Worm (Caenorhabditis elegans): ENCODE measurements around the gene K02E10.4.

Gene K02E10.4

DNA sequence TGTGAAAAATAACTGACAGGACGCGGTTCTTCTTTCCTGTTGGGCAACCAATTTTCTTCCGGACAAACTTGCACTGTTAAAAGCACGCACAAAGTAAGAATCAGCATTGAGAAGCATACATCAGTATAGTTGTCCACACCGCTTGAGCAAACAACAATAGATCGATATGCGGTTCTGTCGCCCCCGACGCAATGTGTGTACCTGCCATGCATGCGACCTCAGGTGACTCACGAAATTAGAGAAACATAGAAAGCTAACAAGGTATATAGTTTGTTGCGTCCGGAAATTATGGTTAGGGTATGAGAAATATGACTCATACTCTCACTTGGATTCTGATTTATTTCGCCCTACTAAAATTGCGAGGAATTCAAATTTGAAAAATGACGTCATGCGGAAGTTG is 441 bp upstream of the K02E10.4 start, which contains the start of gene K02E10.6:
TSS of gene K02E10.6 (minus strand) at position 149 of the 400 bp plus-strand sequence.
- TF ChIP-seq nhr-80 (tag; optimal IDR thresholded peaks at IDR 0.05) (peak; percentile 41), attf-5 (GFP tag; optimal IDR thresholded peaks at IDR 0.05) (no peak)

DNA sequence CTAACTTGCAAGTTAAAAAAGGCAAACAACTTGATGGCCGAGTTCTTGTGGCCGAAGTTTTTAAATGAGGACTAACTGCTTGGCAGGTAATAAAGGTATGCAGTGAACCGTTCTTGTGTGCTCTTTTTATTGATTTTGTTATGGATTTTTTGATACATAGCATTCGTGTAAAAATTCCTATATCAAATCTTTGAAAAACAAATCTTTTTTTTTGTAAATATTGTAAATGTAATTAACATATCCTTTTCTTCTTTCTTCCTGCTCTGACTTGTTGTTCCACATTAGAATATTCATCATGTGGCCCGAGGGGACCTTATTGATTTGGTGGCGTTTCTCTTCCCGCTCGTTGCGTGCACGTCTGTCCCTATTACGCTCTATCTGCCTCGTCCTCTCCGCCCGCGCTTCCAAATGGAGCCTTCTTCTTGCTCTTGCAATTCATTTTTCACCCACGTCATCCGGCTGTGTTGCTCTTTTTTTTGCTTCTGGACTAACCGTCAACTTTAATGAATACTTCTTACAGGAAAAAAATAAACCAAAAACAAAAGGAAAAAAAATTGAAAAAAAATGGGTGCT is 5.5 kb downstream of the K02E10.4 start, which contains the start of gene hid-1:
TSS of gene hid-1 (plus strand) at position 523 of the 573 bp plus-strand sequence.
- no peak for TF ChIP-seq Y67H2A.10 (GFP tag; conservative IDR thresholded peaks at IDR 0.05)
- peak; percentile 12 for TF ChIP-seq nhr-80 (tag; optimal IDR thresholded peaks at IDR 0.05)

DNA sequence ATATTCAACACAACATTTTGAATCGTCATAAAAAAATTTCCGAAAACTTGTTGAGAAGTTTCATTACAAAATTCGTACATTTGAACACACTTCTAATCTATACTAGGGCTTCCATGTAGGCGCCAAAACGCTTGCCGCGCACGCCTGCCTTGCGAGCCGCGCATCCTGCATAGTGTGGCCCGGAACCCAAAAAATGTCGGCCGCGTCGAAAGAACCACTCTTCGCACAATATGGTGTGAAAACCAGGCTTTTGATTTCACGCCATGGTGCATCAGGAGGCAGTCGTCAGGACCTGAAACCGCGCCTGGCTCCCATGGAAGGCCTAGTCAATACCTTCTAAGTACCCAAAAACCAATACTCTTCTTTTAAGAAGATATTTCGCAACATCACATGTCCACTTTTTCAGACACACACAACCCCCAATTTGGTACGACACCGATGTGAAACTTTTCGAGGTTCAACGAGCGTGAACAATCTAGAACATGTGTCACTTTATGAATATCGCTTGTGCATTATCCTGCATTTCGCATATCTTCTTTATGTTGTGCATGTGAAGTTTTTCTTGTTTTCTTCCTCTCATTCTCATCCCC is 10.6 kb downstream of the K02E10.4 start:
- 0 out of 2 replicates have a peak, but pooled peaks have one; percentile 32 for TF ChIP-seq cebp-1 (GFP tag; IDR thresholded peaks at IDR 0.05)
- peak; percentile 86 for TF ChIP-seq cebp-1 (tag; optimal IDR thresholded peaks at IDR 0.05)
- TF ChIP-seq snpc-4 (GFP tag; optimal IDR thresholded peaks at IDR 0.05): no peak
- peak in 2 of 4 experiments; percentile 58 to 72 for TF ChIP-seq snpc-4 (tag; optimal IDR thresholded peaks at IDR 0.05)
- TF ChIP-seq Y95B8A.8 (GFP tag; IDR thresholded peaks at IDR 0.05): no peak
- TF ChIP-seq zfh-2 (GFP tag; conservative IDR thresholded peaks at IDR 0.05): peak; percentile 64
- TF ChIP-seq C06A6.2 (GFP tag; conservative IDR thresholded peaks at IDR 0.05): no peak
- TF ChIP-seq snpc-1.1 (tag; optimal IDR thresholded peaks at IDR 0.05; ENCODE audit: insufficient read depth): peak; percentile 10
- no peak for TF ChIP-seq mel-28 (tag; optimal IDR thresholded peaks at IDR 0.05; ENCODE audit: borderline replicate concordance)
- 0 out of 2 replicates have a peak, but pooled peaks have one; percentile 67 for TF ChIP-seq cebp-2 (GFP tag; IDR thresholded peaks at IDR 0.05)

DNA sequence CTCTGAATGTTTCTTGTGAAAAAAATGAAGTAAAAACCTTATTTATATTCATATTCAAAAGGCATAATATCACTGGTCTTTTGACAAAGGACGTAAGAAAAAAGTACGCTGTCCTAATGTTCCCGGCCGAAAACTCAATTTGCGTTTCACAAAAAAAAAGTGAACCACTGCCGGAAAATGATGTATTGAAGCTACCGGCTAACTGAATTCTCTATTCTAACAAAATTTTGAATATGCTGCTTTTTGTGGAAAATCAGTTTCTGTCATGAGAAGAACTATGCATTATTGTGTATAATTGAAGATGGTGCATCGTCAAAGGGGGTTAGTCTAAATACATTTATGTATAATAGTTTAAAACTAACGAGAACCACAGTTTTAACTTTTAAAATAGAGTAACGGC is 11.2 kb downstream of the K02E10.4 start:
- TF ChIP-seq ceh-40 (GFP tag; IDR thresholded peaks at IDR 0.05): no peak
- no peak for TF ChIP-seq egrh-3 (GFP tag; IDR thresholded peaks at IDR 0.05)
- no peak for TF ChIP-seq ceh-100 (GFP tag; IDR thresholded peaks at IDR 0.05)
- TF ChIP-seq dox-1 (GFP tag; IDR thresholded peaks at IDR 0.05): no peak
- TF ChIP-seq ceh-27 (GFP tag; optimal IDR thresholded peaks at IDR 0.05): no peak
- no peak for TF ChIP-seq aptf-3 (GFP tag; IDR thresholded peaks at IDR 0.05)
- TF ChIP-seq cebp-2 (GFP tag; IDR thresholded peaks at IDR 0.05): no peak
- TF ChIP-seq die-1 (tag; optimal IDR thresholded peaks at IDR 0.05): no peak
- TF ChIP-seq ekl-4 (GFP tag; IDR thresholded peaks at IDR 0.05): no peak
- no peak for TF ChIP-seq gei-17 (GFP tag; optimal IDR thresholded peaks at IDR 0.05)
- TF ChIP-seq F52B5.7 (tag; optimal IDR thresholded peaks at IDR 0.05): no peak
- no peak for TF ChIP-seq snpc-1.1 (tag; optimal IDR thresholded peaks at IDR 0.05; ENCODE audit: insufficient read depth)
- no peak for TF ChIP-seq rpc-1 (optimal IDR thresholded peaks at IDR 0.05)
- no peak for TF ChIP-seq rpc-1 (tag; optimal IDR thresholded peaks at IDR 0.05)
- no peak for TF ChIP-seq ztf-26 (tag; optimal IDR thresholded peaks at IDR 0.05)
- TF ChIP-seq ceh-91 (GFP tag; IDR thresholded peaks at IDR 0.05): no peak
- no peak for TF ChIP-seq T07F8.4 (tag; optimal IDR thresholded peaks at IDR 0.05)
- no peak for TF ChIP-seq sptf-2 (GFP tag; optimal IDR thresholded peaks at IDR 0.05)
- TF ChIP-seq F23B12.7 (tag; optimal IDR thresholded peaks at IDR 0.05; ENCODE audit: insufficient read depth): no peak
- no peak for TF ChIP-seq lin-40 (tag; optimal IDR thresholded peaks at IDR 0.05)

DNA sequence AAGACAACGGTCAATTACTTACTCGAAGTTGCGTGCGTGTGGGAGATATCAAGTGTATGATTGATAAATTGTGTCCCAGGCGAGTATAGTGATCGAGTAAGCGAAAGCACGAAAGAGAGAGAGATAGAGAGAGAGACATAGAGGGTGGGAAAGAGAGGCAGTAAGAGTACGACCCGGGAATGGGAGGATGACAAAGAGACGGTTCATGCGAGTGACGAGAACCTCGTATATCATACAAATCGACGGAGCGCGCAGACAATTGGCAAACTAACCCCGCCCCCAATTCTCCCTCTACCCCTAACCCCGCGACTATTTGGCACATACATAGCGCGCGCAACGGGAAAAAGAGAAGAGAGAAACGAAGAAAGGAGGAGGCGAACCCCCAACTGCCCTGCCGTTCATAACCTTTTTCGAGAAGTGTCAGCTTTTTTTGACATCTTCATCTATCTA is 12.8 kb downstream of the K02E10.4 start, which contains the start of gene rabr-1:
TSS of gene rabr-1 (plus strand) at position 316 of the 450 bp plus-strand sequence.
- no peak for TF ChIP-seq pbrm-1 (GFP tag; IDR thresholded peaks at IDR 0.05)
- TF ChIP-seq gei-17 (GFP tag; optimal IDR thresholded peaks at IDR 0.05): peak; percentile 14
- TF ChIP-seq dox-1 (GFP tag; IDR thresholded peaks at IDR 0.05): peak; percentile 71
- no peak for TF ChIP-seq B0035.1 (tag; optimal IDR thresholded peaks at IDR 0.05)
- TF ChIP-seq Y67H2A.10 (GFP tag; conservative IDR thresholded peaks at IDR 0.05): no peak
- TF ChIP-seq F57A8.1 (GFP tag; optimal IDR thresholded peaks at IDR 0.05): no peak
- no peak for TF ChIP-seq mxl-1 (tag; optimal IDR thresholded peaks at IDR 0.05)
- no peak for TF ChIP-seq efl-1 (GFP tag; optimal IDR thresholded peaks at IDR 0.05)
- TF ChIP-seq sdz-38 (tag; optimal IDR thresholded peaks at IDR 0.05): no peak
- TF ChIP-seq attf-5 (GFP tag; optimal IDR thresholded peaks at IDR 0.05): no peak
- peak; percentile 44 for TF ChIP-seq chd-7 (tag; optimal IDR thresholded peaks at IDR 0.05)
- no peak for TF ChIP-seq attf-6 (GFP tag; IDR thresholded peaks at IDR 0.05)
- TF ChIP-seq nhr-179 (tag; optimal IDR thresholded peaks at IDR 0.05): no peak
- no peak for TF ChIP-seq K11D2.4 (GFP tag; IDR thresholded peaks at IDR 0.05)
- no peak for TF ChIP-seq ceh-91 (GFP tag; IDR thresholded peaks at IDR 0.05)
- TF ChIP-seq egrh-3 (GFP tag; IDR thresholded peaks at IDR 0.05): peak; percentile 49; the same call in 1 of the 2 replicates
- TF ChIP-seq ceh-27 (GFP tag; optimal IDR thresholded peaks at IDR 0.05): no peak

All from whole organism, young adult.